Fruit fly (Drosophila melanogaster): ENCODE results near the gene Rab3-GAP.
A peak's percentile ranks its signal among the peaks of the same experiment; 100 is the strongest.

dm6 chr2L:12010100-12010876 is 52.7 kb downstream of the Rab3-GAP start:
- no peak for TF ChIP-seq CG7368 (GFP tag; optimal IDR thresholded peaks at IDR 0.05)
- peak; percentile 69 for TF ChIP-seq Lpt (GFP tag; optimal IDR thresholded peaks at IDR 0.05)
- TF ChIP-seq CG6276 (GFP tag; optimal IDR thresholded peaks at IDR 0.05) = peak; percentile 17
- peak; percentile 68 for TF ChIP-seq Eip78C (GFP tag)
- TF ChIP-seq CG15336 (GFP tag; IDR thresholded peaks at IDR 0.05) = no peak
- TF ChIP-seq Hr38 (GFP tag; optimal IDR thresholded peaks at IDR 0.05) = no peak
- no peak for TF ChIP-seq cyc (GFP tag; optimal IDR thresholded peaks at IDR 0.05)
- no peak for TF ChIP-seq Hr4 (GFP tag; optimal IDR thresholded peaks at IDR 0.05)
- TF ChIP-seq Hr39 (GFP tag; optimal IDR thresholded peaks at IDR 0.05) = no peak
- TF ChIP-seq CG8632 (GFP tag; optimal IDR thresholded peaks at IDR 0.05) = no peak

Measured in whole organism, prepupa.